Worm (Caenorhabditis elegans) whole organism, L4/young adult: Measurements from ENCODE around the gene F12F6.1.
A peak's percentile ranks its signal among the peaks of the same experiment; 100 is the strongest.

Experiments
- W03F9.2 ChIP-seq: fragments of 150-350 bp; optimal IDR thresholded peaks from 2 replicates; lab custom pipeline; 2014; ENCODE audit warnings: missing biosample characterization, missing genetic modification characterization
- him-1 ChIP-seq: sonication (generic microtip); optimal IDR thresholded peaks from 2 replicates; lab custom pipeline; 2016; ENCODE audit warnings: missing genotype, missing genetic modification reagents, missing genetic modification characterization, missing compliant biosample characterization

DNA sequence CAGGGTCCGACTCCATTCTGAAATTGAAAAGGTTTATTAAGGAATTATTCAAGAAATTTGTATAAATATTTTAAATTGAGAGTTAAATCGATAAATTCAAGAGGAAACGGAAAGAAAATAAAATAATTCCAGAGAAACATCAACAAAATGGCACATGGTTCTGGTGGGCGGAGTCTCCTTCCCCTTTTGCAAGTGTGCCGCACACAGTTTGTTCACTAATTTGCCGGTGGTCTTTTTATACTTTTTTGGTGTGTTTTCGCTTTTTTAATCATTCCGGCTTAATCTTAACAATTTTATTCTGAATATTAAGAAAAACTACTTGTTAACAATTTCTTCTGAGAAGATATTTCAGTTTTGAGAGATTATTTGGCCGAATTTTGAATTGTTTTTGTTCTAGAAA, 21.2 kb downstream of the F12F6.1 start, which contains the start of the genes ragc-1 and Y24F12A.1:
- TF ChIP-seq him-1 (tag; lab: Kevin White, UChicago) (no peak), W03F9.2 (tag; lab: Kevin White, UChicago) (peak; percentile 89)
